Fruit fly (Drosophila melanogaster) whole organism, embryonic: ENCODE results near the gene CG14309.
A peak's percentile ranks its signal among the peaks of the same experiment; 100 is the strongest.

ENCODE experiments used
- Antp ChIP-seq: fragments of 200-800 bp; sonication (Bioruptor generic); optimal IDR thresholded peaks from 3 replicates; lab custom pipeline; 2016; ENCODE audit warnings: missing biosample characterization, missing genetic modification characterization
- B-H1 ChIP-seq: fragments of 200-800 bp; sonication (Bioruptor generic); IDR thresholded peaks from 3 replicates; pipeline ENCODE4 v1.3.6; 2022; ENCODE audit warnings: missing biosample characterization, missing genetic modification characterization
- CG10147 ChIP-seq: fragments of 200-800 bp; sonication (Bioruptor generic); optimal IDR thresholded peaks from 2 replicates; lab custom pipeline; 2019; ENCODE audit warnings: missing biosample characterization, mild to moderate bottlenecking, missing genetic modification characterization, moderate library complexity
- CG10565 ChIP-seq: fragments of 200-800 bp; sonication (Bioruptor generic); optimal IDR thresholded peaks from 3 replicates; lab custom pipeline; 2016; ENCODE audit warnings: missing biosample characterization, mild to moderate bottlenecking, missing genetic modification characterization
- CG11398 ChIP-seq: fragments of 200-800 bp; sonication (Bioruptor generic); optimal IDR thresholded peaks from 2 replicates; lab custom pipeline; 2016; ENCODE audit warnings: missing biosample characterization, missing genetic modification characterization
- CG11456 ChIP-seq: fragments of 200-800 bp; sonication (Bioruptor generic); IDR thresholded peaks from 3 replicates; pipeline ENCODE4 v1.3.6; 2022; ENCODE audit warnings: missing biosample characterization, missing genetic modification characterization
- CG17359 ChIP-seq: fragments of 200-800 bp; sonication (Bioruptor generic); optimal IDR thresholded peaks from 3 replicates; lab custom pipeline; 2018; ENCODE audit warnings: missing biosample characterization, mild to moderate bottlenecking, missing genetic modification characterization, moderate library complexity
- CG17385 ChIP-seq: fragments of 200-800 bp; sonication (Bioruptor generic); optimal IDR thresholded peaks from 3 replicates; lab custom pipeline; 2018; ENCODE audit warnings: missing biosample characterization, mild to moderate bottlenecking, missing genetic modification characterization
- CG1792 ChIP-seq: fragments of 200-800 bp; sonication (Bioruptor generic); optimal IDR thresholded peaks from 2 replicates; lab custom pipeline; 2016; ENCODE audit warnings: missing biosample characterization, missing genetic modification characterization
- CG2116 ChIP-seq: fragments of 200-800 bp; sonication (Bioruptor generic); optimal IDR thresholded peaks from 3 replicates; lab custom pipeline; 2018; ENCODE audit warnings: missing biosample characterization, mild to moderate bottlenecking, missing genetic modification characterization
- CG3838 ChIP-seq: fragments of 200-800 bp; sonication (Bioruptor generic); optimal IDR thresholded peaks from 3 replicates; lab custom pipeline; 2016; ENCODE audit warnings: missing biosample characterization, missing genetic modification characterization
- CG5245 ChIP-seq: fragments of 200-800 bp; sonication (Bioruptor generic); optimal IDR thresholded peaks from 3 replicates; lab custom pipeline; 2016; ENCODE audit warnings: missing biosample characterization, missing genetic modification characterization
- CG6654 ChIP-seq: fragments of 200-800 bp; sonication (Bioruptor generic); optimal IDR thresholded peaks from 2 replicates; lab custom pipeline; 2017; ENCODE audit warnings: missing biosample characterization, mild to moderate bottlenecking, missing genetic modification characterization
- CG8290 ChIP-seq, 3 experiments: fragments of 200-800 bp; sonication (Bioruptor generic); optimal IDR thresholded peaks; 2 replicates each; lab custom pipeline; 2016 to 2019; ENCODE audit warnings: missing biosample characterization in 3 of 3, missing genetic modification characterization in 3 of 3, mild to moderate bottlenecking in 2 of 3, moderate library complexity in 1 of 3
- Chrac-16 ChIP-seq: fragments of 200-800 bp; sonication (Bioruptor generic); optimal IDR thresholded peaks from 3 replicates; lab custom pipeline; 2016; ENCODE audit warnings: missing biosample characterization, missing genetic modification characterization
- D19A ChIP-seq: fragments of 200-800 bp; optimal IDR thresholded peaks from 3 replicates; lab custom pipeline; 2019; ENCODE audit warnings: missing biosample characterization, mild to moderate bottlenecking, missing genetic modification characterization, moderate library complexity
- Dfd ChIP-seq, 2 experiments: fragments of >200 bp; optimal IDR thresholded peaks; 2 replicates each; lab custom pipeline; 2017; ENCODE audit warnings: missing biosample characterization in 2 of 2, missing genetic modification characterization in 2 of 2
- HLH4C ChIP-seq: fragments of 200-800 bp; sonication (Bioruptor generic); IDR thresholded peaks from 3 replicates; pipeline ENCODE4 v1.3.6; 2022; ENCODE audit warnings: missing biosample characterization, missing genetic modification characterization; ENCODE audit not compliant: partially characterized antibody
- HLH54F ChIP-seq: fragments of 200-800 bp; sonication (Bioruptor generic); optimal IDR thresholded peaks from 3 replicates; lab custom pipeline; 2016; ENCODE audit warnings: missing biosample characterization, missing genetic modification characterization
- MESR4 ChIP-seq: fragments of 200-800 bp; sonication (Bioruptor generic); optimal IDR thresholded peaks from 2 replicates; lab custom pipeline; 2018; ENCODE audit warnings: missing biosample characterization, mild to moderate bottlenecking, missing genetic modification characterization, moderate library complexity
- Max ChIP-seq: fragments of 200-800 bp; sonication (Bioruptor generic); optimal IDR thresholded peaks from 2 replicates; lab custom pipeline; 2016; ENCODE audit warnings: missing biosample characterization, mild to moderate bottlenecking, missing genetic modification characterization
- Myb ChIP-seq: fragments of 200-800 bp; sonication (Bioruptor generic); optimal IDR thresholded peaks from 2 replicates; lab custom pipeline; 2016; ENCODE audit warnings: missing biosample characterization, missing genetic modification characterization
- NC2β ChIP-seq: fragments of 200-800 bp; sonication (Bioruptor generic); optimal IDR thresholded peaks from 2 replicates; lab custom pipeline; 2016; ENCODE audit warnings: missing biosample characterization, missing genetic modification characterization
- Rfx ChIP-seq: fragments of 200-800 bp; sonication (Bioruptor generic); IDR thresholded peaks from 2 replicates; pipeline ENCODE4 v1.3.6; 2022; ENCODE audit warnings: missing biosample characterization, missing genetic modification characterization
- Sox100B ChIP-seq: fragments of 200-800 bp; sonication (Bioruptor generic); optimal IDR thresholded peaks from 3 replicates; lab custom pipeline; 2018; ENCODE audit warnings: missing biosample characterization, mild to moderate bottlenecking, missing genetic modification characterization
- chif ChIP-seq, 2 experiments: fragments of 200-800 bp; sonication (Bioruptor generic); optimal IDR thresholded peaks; 3 replicates each; lab custom pipeline; 2016; ENCODE audit warnings: missing biosample characterization in 2 of 2, missing genetic modification characterization in 2 of 2
- cwo ChIP-seq: fragments of 200-800 bp; sonication (Bioruptor generic); optimal IDR thresholded peaks from 3 replicates; lab custom pipeline; 2017; ENCODE audit warnings: missing biosample characterization, missing genetic modification characterization, mild to moderate bottlenecking, moderate library complexity, missing genetic modification reagents
- dmrt11E ChIP-seq: fragments of 200-800 bp; sonication (Bioruptor generic); optimal IDR thresholded peaks from 3 replicates; lab custom pipeline; 2018; ENCODE audit warnings: missing biosample characterization, mild to moderate bottlenecking, missing genetic modification characterization, moderate library complexity
- emc ChIP-seq: fragments of 200-800 bp; sonication (Bioruptor generic); optimal IDR thresholded peaks from 2 replicates; lab custom pipeline; 2016; ENCODE audit warnings: missing biosample characterization, missing genetic modification characterization
- ewg ChIP-seq: fragments of 200-800 bp; sonication (Bioruptor generic); optimal IDR thresholded peaks from 3 replicates; lab custom pipeline; 2017; ENCODE audit warnings: mild to moderate bottlenecking, missing biosample characterization, missing genetic modification reagents, missing genetic modification characterization
- eyg ChIP-seq: fragments of 200-800 bp; sonication (Bioruptor generic); optimal IDR thresholded peaks from 3 replicates; lab custom pipeline; 2016; ENCODE audit warnings: missing biosample characterization, missing genetic modification characterization
- fd96Cb ChIP-seq: fragments of 200-800 bp; sonication (Bioruptor generic); optimal IDR thresholded peaks from 2 replicates; lab custom pipeline; 2018; ENCODE audit warnings: missing biosample characterization, mild to moderate bottlenecking, missing genetic modification characterization, moderate library complexity
- ftz-f1 ChIP-seq: fragments of 200-800 bp; sonication (Bioruptor generic); optimal IDR thresholded peaks from 2 replicates; lab custom pipeline; 2016; ENCODE audit warnings: missing biosample characterization, missing genetic modification characterization
- gce ChIP-seq: fragments of 200-800 bp; sonication (Bioruptor generic); IDR thresholded peaks from 3 replicates; pipeline ENCODE4 v1.3.6; 2022; ENCODE audit warnings: missing biosample characterization, missing genetic modification characterization
- gcm2 ChIP-seq: fragments of 200-800 bp; sonication (Bioruptor generic); optimal IDR thresholded peaks from 2 replicates; lab custom pipeline; 2016; ENCODE audit warnings: missing biosample characterization, missing genetic modification characterization
- gfzf ChIP-seq: fragments of 200-800 bp; sonication (Bioruptor generic); optimal IDR thresholded peaks from 2 replicates; lab custom pipeline; 2016; ENCODE audit warnings: missing biosample characterization, mild to moderate bottlenecking, missing genetic modification characterization, moderate library complexity
- ham ChIP-seq: fragments of 200-800 bp; sonication (Bioruptor generic); IDR thresholded peaks from 2 replicates; pipeline ENCODE4 v1.3.6; 2022; ENCODE audit warnings: missing biosample characterization, missing genetic modification characterization
- luna ChIP-seq: fragments of 200-800 bp; sonication (Bioruptor generic); optimal IDR thresholded peaks from 2 replicates; lab custom pipeline; 2016; ENCODE audit warnings: missing biosample characterization, missing genetic modification characterization
- mam ChIP-seq: fragments of 200-800 bp; sonication (Bioruptor generic); optimal IDR thresholded peaks from 3 replicates; lab custom pipeline; 2016; ENCODE audit warnings: missing biosample characterization, missing genetic modification characterization
- schlank ChIP-seq: fragments of 200-800 bp; sonication (Bioruptor generic); optimal IDR thresholded peaks from 2 replicates; lab custom pipeline; 2018; ENCODE audit warnings: missing biosample characterization, mild to moderate bottlenecking, missing genetic modification characterization
- ssp ChIP-seq: fragments of 200-800 bp; sonication (Bioruptor generic); IDR thresholded peaks from 2 replicates; pipeline ENCODE4 v1.3.6; 2022; ENCODE audit warnings: missing biosample characterization, missing genetic modification characterization
- tap ChIP-seq: fragments of 200-800 bp; optimal IDR thresholded peaks from 3 replicates; lab custom pipeline; 2019; ENCODE audit warnings: missing biosample characterization, mild to moderate bottlenecking, missing genetic modification characterization, moderate library complexity
- tin ChIP-seq: fragments of 200-800 bp; sonication (Bioruptor generic); optimal IDR thresholded peaks from 3 replicates; lab custom pipeline; 2016; ENCODE audit warnings: missing biosample characterization, missing genetic modification characterization
- tna ChIP-seq: fragments of 200-800 bp; sonication (Bioruptor generic); IDR thresholded peaks from 2 replicates; pipeline ENCODE4 v1.3.6; 2022; ENCODE audit warnings: missing biosample characterization, missing genetic modification characterization; ENCODE audit not compliant: partially characterized antibody
- trem ChIP-seq: fragments of 200-800 bp; optimal IDR thresholded peaks from 3 replicates; lab custom pipeline; 2019; ENCODE audit warnings: missing biosample characterization, mild to moderate bottlenecking, missing genetic modification characterization, moderate library complexity
- tup ChIP-seq: fragments of 200-800 bp; sonication (Bioruptor generic); optimal IDR thresholded peaks from 2 replicates; lab custom pipeline; 2016; ENCODE audit warnings: missing biosample characterization, mild to moderate bottlenecking, missing genetic modification characterization, moderate library complexity
- unpg ChIP-seq: fragments of 200-800 bp; sonication (Bioruptor generic); optimal IDR thresholded peaks from 3 replicates; lab custom pipeline; 2018; ENCODE audit warnings: missing biosample characterization, mild to moderate bottlenecking, missing genetic modification characterization, moderate library complexity
- vfl ChIP-seq: fragments of 200-800 bp; sonication (Bioruptor generic); optimal IDR thresholded peaks from 2 replicates; lab custom pipeline; 2016; ENCODE audit warnings: missing biosample characterization, missing genetic modification characterization
- wor ChIP-seq: fragments of 200-800 bp; sonication (Bioruptor generic); IDR thresholded peaks from 2 replicates; pipeline ENCODE4 v1.3.6; 2022; ENCODE audit warnings: missing biosample characterization, missing genetic modification characterization
- zen2 ChIP-seq: fragments of 200-800 bp; sonication (Bioruptor generic); IDR thresholded peaks from 3 replicates; pipeline ENCODE4 v1.3.6; 2022; ENCODE audit warnings: missing biosample characterization, missing genetic modification characterization; ENCODE audit not compliant: partially characterized antibody

CG14309 gene

DNA sequence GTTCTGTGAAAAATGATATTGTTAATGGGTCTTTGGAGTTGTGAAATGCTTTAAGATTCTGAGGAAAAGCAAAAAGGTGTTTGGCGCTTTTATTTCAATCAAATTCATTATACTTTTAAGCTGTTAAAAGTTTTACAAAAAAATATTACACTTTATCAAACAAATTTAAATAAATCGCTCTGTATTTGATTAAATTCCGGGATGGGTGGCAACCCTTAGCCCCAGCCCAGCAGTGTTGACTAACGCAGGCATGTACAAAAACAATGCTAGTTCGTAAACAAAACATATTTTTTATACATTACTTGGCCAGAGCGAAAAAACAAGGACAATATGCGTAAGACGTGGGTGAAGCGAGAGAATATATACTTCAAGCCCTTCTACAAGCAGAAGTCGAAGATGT lies 19.8 kb upstream of the CG14309 start, which contains the start of gene CG7685 (continued):
- TF ChIP-seq Rfx (GFP tag; lab: Robert Waterston, UW) (peak; percentile 77), CG6654 (no peak), zen2 (GFP tag; lab: Robert Waterston, UW) (no peak), CG17359 (tag; lab: Kevin White, UChicago) (peak; percentile 63), CG10147 (peak; percentile 54), gfzf (GFP tag; lab: Kevin White, UChicago) (peak; percentile 22), tna (no peak), NC2β (peak; percentile 60), Chrac-16 (GFP tag; lab: Kevin White, UChicago) (peak; percentile 55), wor (no peak), unpg (GFP tag; lab: Kevin White, UChicago) (peak; percentile 64), Max (GFP tag; lab: Kevin White, UChicago) (peak; percentile 28), ssp (GFP tag; lab: Robert Waterston, UW) (no peak), tup (peak; percentile 50), MESR4 (GFP tag; lab: Kevin White, UChicago) (peak; percentile 57), CG17385 (GFP tag; lab: Kevin White, UChicago) (peak; percentile 70), luna (GFP tag; lab: Kevin White, UChicago) (no peak), B-H1 (GFP tag; lab: Robert Waterston, UW) (no peak; the same call in 2 of the 3 replicates), CG5245 (GFP tag; lab: Kevin White, UChicago) (peak; percentile 34), CG10565 (GFP tag; lab: Kevin White, UChicago) (no peak), tin (GFP tag; lab: Kevin White, UChicago) (peak; percentile 71), D19A (peak; percentile 58), dmrt11E (tag; lab: Kevin White, UChicago) (peak; percentile 30), HLH54F (GFP tag; lab: Kevin White, UChicago) (peak; percentile 75), gce (no peak; the same call in 2 of the 3 replicates), mam (GFP tag; lab: Kevin White, UChicago) (peak; percentile 76), CG11456 (GFP tag; lab: Robert Waterston, UW) (peak; percentile 72; the same call in 2 of the 3 replicates), gcm2 (peak; percentile 45), emc (no peak), tap (tag; lab: Kevin White, UChicago) (peak; percentile 36), chif (GFP tag; optimal IDR thresholded peaks at IDR 0.05; lab: Kevin White, UChicago) (peak; percentile 49 to 61), HLH4C (no peak), cwo (GFP tag; lab: Kevin White, UChicago) (peak; percentile 40), CG8290 (GFP tag; optimal IDR thresholded peaks at IDR 0.05; lab: Kevin White, UChicago) (peak; percentile 65), CG8290 (tag; optimal IDR thresholded peaks at IDR 0.05; lab: Kevin White, UChicago) (peak in 1 of 2 experiments; percentile 81), ham (no peak), CG2116 (GFP tag; lab: Kevin White, UChicago) (peak; percentile 58), schlank (tag; lab: Kevin White, UChicago) (peak; percentile 34), eyg (peak; percentile 63), trem (peak; percentile 63), vfl (GFP tag; lab: Kevin White, UChicago) (peak; percentile 74), fd96Cb (tag; lab: Kevin White, UChicago) (peak; percentile 27), CG1792 (GFP tag; lab: Kevin White, UChicago) (peak; percentile 20), Antp (GFP tag; lab: Kevin White, UChicago) (peak; percentile 49), CG11398 (no peak), CG3838 (peak; percentile 18), Sox100B (GFP tag; lab: Kevin White, UChicago) (peak; percentile 36), Myb (GFP tag; lab: Kevin White, UChicago) (peak; percentile 63), Dfd (GFP tag; optimal IDR thresholded peaks at IDR 0.05; lab: Kevin White, UChicago) (no peak), ftz-f1 (GFP tag; lab: Kevin White, UChicago) (peak; percentile 29), ewg (GFP tag; lab: Kevin White, UChicago) (peak; percentile 19)
